Fruit fly (Drosophila melanogaster) whole organism, embryonic: Measurements from ENCODE around the gene osk.

Experiments used
- CG1024 ChIP-seq: fragments of 200-800 bp; sonication (Bioruptor generic); IDR thresholded peaks from 2 replicates; pipeline ENCODE4 v1.3.6; 2022; ENCODE audit warnings: missing biosample characterization, missing genetic modification characterization
- CG11456 ChIP-seq: fragments of 200-800 bp; sonication (Bioruptor generic); IDR thresholded peaks from 3 replicates; pipeline ENCODE4 v1.3.6; 2022; ENCODE audit warnings: missing biosample characterization, missing genetic modification characterization
- CG13296 ChIP-seq: fragments of 200-800 bp; sonication (Bioruptor generic); optimal IDR thresholded peaks from 3 replicates; lab custom pipeline; 2018; ENCODE audit warnings: missing biosample characterization, mild to moderate bottlenecking, missing genetic modification characterization
- CG17361 ChIP-seq: fragments of 200-800 bp; sonication (Bioruptor generic); IDR thresholded peaks from 3 replicates; pipeline ENCODE4 v1.3.6; 2022; ENCODE audit warnings: missing biosample characterization, missing genetic modification characterization
- CG17385 ChIP-seq: fragments of 200-800 bp; sonication (Bioruptor generic); optimal IDR thresholded peaks from 3 replicates; lab custom pipeline; 2018; ENCODE audit warnings: missing biosample characterization, mild to moderate bottlenecking, missing genetic modification characterization
- CG17802 ChIP-seq: fragments of 200-800 bp; sonication (Bioruptor generic); optimal IDR thresholded peaks from 2 replicates; lab custom pipeline; 2018; ENCODE audit warnings: missing biosample characterization, mild to moderate bottlenecking, missing genetic modification characterization, moderate library complexity
- CG18262 ChIP-seq: fragments of 200-800 bp; optimal IDR thresholded peaks from 3 replicates; lab custom pipeline; 2019; ENCODE audit warnings: missing biosample characterization, mild to moderate bottlenecking, missing genetic modification characterization, moderate library complexity
- CG2120 ChIP-seq: fragments of 200-800 bp; sonication (Bioruptor generic); optimal IDR thresholded peaks from 3 replicates; lab custom pipeline; 2016; ENCODE audit warnings: missing biosample characterization, missing genetic modification characterization
- CG4707 ChIP-seq: fragments of 200-800 bp; sonication (Bioruptor generic); optimal IDR thresholded peaks from 2 replicates; lab custom pipeline; 2018; ENCODE audit warnings: missing biosample characterization, mild to moderate bottlenecking, missing genetic modification characterization, moderate library complexity
- CG6689 ChIP-seq: fragments of 200-800 bp; sonication (Bioruptor generic); IDR thresholded peaks from 2 replicates; pipeline ENCODE4 v1.3.6; 2022; ENCODE audit warnings: missing biosample characterization, missing genetic modification characterization
- CG7745 ChIP-seq: fragments of 200-800 bp; sonication (Bioruptor generic); optimal IDR thresholded peaks from 2 replicates; lab custom pipeline; 2018; ENCODE audit warnings: missing biosample characterization, mild to moderate bottlenecking, missing genetic modification characterization, moderate library complexity
- CG7987 ChIP-seq: fragments of 200-800 bp; sonication (Bioruptor generic); optimal IDR thresholded peaks from 2 replicates; lab custom pipeline; 2018; ENCODE audit warnings: missing biosample characterization, mild to moderate bottlenecking, missing genetic modification characterization, moderate library complexity
- CG8765 ChIP-seq: fragments of 200-800 bp; sonication (Bioruptor generic); IDR thresholded peaks from 2 replicates; pipeline ENCODE4 v1.3.6; 2022; ENCODE audit warnings: missing biosample characterization, missing genetic modification characterization
- CG8924 ChIP-seq: fragments of 200-800 bp; optimal IDR thresholded peaks from 3 replicates; lab custom pipeline; 2019; ENCODE audit warnings: missing biosample characterization, mild to moderate bottlenecking, missing genetic modification characterization, moderate library complexity
- Chrac-16 ChIP-seq: fragments of 200-800 bp; sonication (Bioruptor generic); optimal IDR thresholded peaks from 3 replicates; lab custom pipeline; 2016; ENCODE audit warnings: missing biosample characterization, missing genetic modification characterization
- CkIIα-i1 ChIP-seq: fragments of 200-800 bp; sonication (Bioruptor generic); IDR thresholded peaks from 2 replicates; pipeline ENCODE4 v1.3.6; 2022; ENCODE audit warnings: missing biosample characterization, missing genetic modification characterization
- Dad ChIP-seq: fragments of 200-800 bp; sonication (Bioruptor generic); optimal IDR thresholded peaks from 3 replicates; lab custom pipeline; 2016; ENCODE audit warnings: missing biosample characterization, missing genetic modification characterization
- ERR ChIP-seq: fragments of 200-800 bp; sonication (Bioruptor generic); optimal IDR thresholded peaks from 2 replicates; lab custom pipeline; 2016; ENCODE audit warnings: missing biosample characterization, missing genetic modification characterization
- Elba2 ChIP-seq: fragments of 200-800 bp; sonication (Bioruptor generic); optimal IDR thresholded peaks from 3 replicates; lab custom pipeline; 2016; ENCODE audit warnings: missing biosample characterization, missing genetic modification characterization
- GATAe ChIP-seq: fragments of 200-800 bp; sonication (Bioruptor generic); conservative IDR thresholded peaks from 2 replicates; pipeline ENCODE4 v1.3.6; 2022; ENCODE audit warnings: missing biosample characterization, missing genetic modification characterization
- HmgZ ChIP-seq: fragments of 200-800 bp; sonication (Bioruptor generic); optimal IDR thresholded peaks from 2 replicates; lab custom pipeline; 2018; ENCODE audit warnings: missing biosample characterization, mild to moderate bottlenecking, missing genetic modification characterization
- Lim3 ChIP-seq: fragments of 200-800 bp; sonication (Bioruptor generic); IDR thresholded peaks from 2 replicates; pipeline ENCODE4 v1.3.6; 2022; ENCODE audit warnings: missing biosample characterization, missing genetic modification characterization
- Lpt ChIP-seq: fragments of >200 bp; optimal IDR thresholded peaks from 2 replicates; lab custom pipeline; 2018; ENCODE audit warnings: missing biosample characterization, missing genetic modification characterization
- NK7.1 ChIP-seq: fragments of 200-800 bp; sonication (Bioruptor generic); optimal IDR thresholded peaks from 3 replicates; lab custom pipeline; 2016; ENCODE audit warnings: missing biosample characterization, missing genetic modification characterization
- Opbp ChIP-seq: fragments of 200-800 bp; sonication (Bioruptor generic); IDR thresholded peaks from 3 replicates; pipeline ENCODE4 v1.3.6; 2022; ENCODE audit warnings: missing biosample characterization, missing genetic modification characterization; ENCODE audit not compliant: partially characterized antibody
- Spps ChIP-seq: fragments of 200-800 bp; sonication (Bioruptor generic); optimal IDR thresholded peaks from 2 replicates; lab custom pipeline; 2018; ENCODE audit warnings: missing biosample characterization, mild to moderate bottlenecking, missing genetic modification characterization
- Taf1 ChIP-seq: fragments of 200-800 bp; sonication (Bioruptor generic); IDR thresholded peaks from 2 replicates; pipeline ENCODE4 v1.3.6; 2022; ENCODE audit warnings: missing biosample characterization, missing genetic modification characterization
- Usf ChIP-seq: fragments of 200-800 bp; sonication (Bioruptor generic); optimal IDR thresholded peaks from 2 replicates; lab custom pipeline; 2017; ENCODE audit warnings: missing genotype, missing biosample characterization, missing genetic modification characterization
- Xbp1 ChIP-seq: fragments of 200-800 bp; sonication (Bioruptor generic); optimal IDR thresholded peaks from 3 replicates; lab custom pipeline; 2016; ENCODE audit warnings: missing biosample characterization, mild to moderate bottlenecking, missing genetic modification characterization
- chinmo ChIP-seq: fragments of 200-800 bp; sonication (Bioruptor generic); IDR thresholded peaks from 4 replicates; pipeline ENCODE4 v1.3.6; 2022; ENCODE audit warnings: missing biosample characterization, missing genetic modification characterization; ENCODE audit not compliant: partially characterized antibody
- emc ChIP-seq: fragments of 200-800 bp; sonication (Bioruptor generic); optimal IDR thresholded peaks from 2 replicates; lab custom pipeline; 2016; ENCODE audit warnings: missing biosample characterization, missing genetic modification characterization
- exex ChIP-seq: fragments of 200-800 bp; sonication (Bioruptor generic); optimal IDR thresholded peaks from 4 replicates; lab custom pipeline; 2018; ENCODE audit warnings: missing biosample characterization, mild to moderate bottlenecking, missing genetic modification characterization, moderate library complexity
- gcm ChIP-seq: fragments of 200-800 bp; sonication (Bioruptor generic); optimal IDR thresholded peaks from 2 replicates; lab custom pipeline; 2019; ENCODE audit warnings: missing biosample characterization, mild to moderate bottlenecking, missing genetic modification characterization, moderate library complexity
- gem ChIP-seq: fragments of 200-800 bp; sonication (Bioruptor generic); optimal IDR thresholded peaks from 2 replicates; lab custom pipeline; 2019; ENCODE audit warnings: missing biosample characterization, mild to moderate bottlenecking, missing genetic modification characterization, moderate library complexity
- gro ChIP-seq: fragments of 200-800 bp; sonication (Bioruptor generic); optimal IDR thresholded peaks from 2 replicates; lab custom pipeline; 2016; ENCODE audit warnings: missing biosample characterization, missing genetic modification characterization
- kah ChIP-seq: fragments of 200-800 bp; sonication (Bioruptor generic); optimal IDR thresholded peaks from 2 replicates; lab custom pipeline; 2018; ENCODE audit warnings: missing biosample characterization, mild to moderate bottlenecking, missing genetic modification characterization
- lilli ChIP-seq: fragments of 200-800 bp; sonication (Bioruptor generic); optimal IDR thresholded peaks from 3 replicates; lab custom pipeline; 2016; ENCODE audit warnings: missing biosample characterization, missing genetic modification characterization
- mam ChIP-seq: fragments of 200-800 bp; sonication (Bioruptor generic); optimal IDR thresholded peaks from 3 replicates; lab custom pipeline; 2016; ENCODE audit warnings: missing biosample characterization, missing genetic modification characterization
- nau ChIP-seq: fragments of 200-800 bp; sonication (Bioruptor generic); optimal IDR thresholded peaks from 3 replicates; lab custom pipeline; 2017; ENCODE audit warnings: missing biosample characterization, mild to moderate bottlenecking, missing genetic modification characterization, missing genetic modification reagents
- nerfin-2 ChIP-seq: fragments of 200-800 bp; sonication (Bioruptor generic); IDR thresholded peaks from 2 replicates; pipeline ENCODE4 v1.3.6; 2022; ENCODE audit warnings: missing biosample characterization, missing genetic modification characterization; ENCODE audit not compliant: partially characterized antibody
- onecut ChIP-seq: fragments of 200-800 bp; sonication (Bioruptor generic); IDR thresholded peaks from 2 replicates; pipeline ENCODE4 v1.3.6; 2022; ENCODE audit warnings: missing biosample characterization, missing genetic modification characterization
- rib ChIP-seq: fragments of 200-800 bp; sonication (Bioruptor generic); IDR thresholded peaks from 2 replicates; pipeline ENCODE4 v1.3.6; 2022; ENCODE audit warnings: missing biosample characterization, missing genetic modification characterization
- ro ChIP-seq: fragments of 200-800 bp; sonication (Bioruptor generic); IDR thresholded peaks from 2 replicates; pipeline ENCODE4 v1.3.6; 2022; ENCODE audit warnings: missing biosample characterization, missing genetic modification characterization
- scrt ChIP-seq: fragments of 200-800 bp; sonication (Bioruptor generic); optimal IDR thresholded peaks from 2 replicates; lab custom pipeline; 2018; ENCODE audit warnings: missing biosample characterization, mild to moderate bottlenecking, missing genetic modification characterization, moderate library complexity
- sqz ChIP-seq: fragments of 200-800 bp; sonication (Bioruptor generic); optimal IDR thresholded peaks from 3 replicates; lab custom pipeline; 2018; ENCODE audit warnings: missing biosample characterization, mild to moderate bottlenecking, missing genetic modification characterization
- ssp ChIP-seq: fragments of 200-800 bp; sonication (Bioruptor generic); IDR thresholded peaks from 2 replicates; pipeline ENCODE4 v1.3.6; 2022; ENCODE audit warnings: missing biosample characterization, missing genetic modification characterization
- stc ChIP-seq: fragments of 200-800 bp; sonication (Bioruptor generic); IDR thresholded peaks from 2 replicates; pipeline ENCODE4 v1.3.6; 2022; ENCODE audit warnings: missing biosample characterization, missing genetic modification characterization
- trem ChIP-seq: fragments of 200-800 bp; optimal IDR thresholded peaks from 3 replicates; lab custom pipeline; 2019; ENCODE audit warnings: missing biosample characterization, mild to moderate bottlenecking, missing genetic modification characterization, moderate library complexity
- tup ChIP-seq: fragments of 200-800 bp; sonication (Bioruptor generic); optimal IDR thresholded peaks from 2 replicates; lab custom pipeline; 2016; ENCODE audit warnings: missing biosample characterization, mild to moderate bottlenecking, missing genetic modification characterization, moderate library complexity

The osk gene

dm6 chr3R:8979850-8980775 is 45.2 kb downstream of the osk start (continued):
- TF ChIP-seq Dad (GFP tag; lab: Kevin White, UChicago), result peak; percentile 1
- TF ChIP-seq rib, result 0 out of 2 replicates have a peak, but pooled peaks have one; percentile 9
- no peak for TF ChIP-seq Spps (tag; lab: Kevin White, UChicago)
- TF ChIP-seq ERR (GFP tag; lab: Kevin White, UChicago), result no peak
- TF ChIP-seq CG2120 (GFP tag; lab: Kevin White, UChicago), result peak; percentile 2
- no peak for TF ChIP-seq emc
- peak; percentile 27 for TF ChIP-seq trem (tag; lab: Kevin White, UChicago)
- no peak for TF ChIP-seq ro (GFP tag; lab: Robert Waterston, UW)
- no peak for TF ChIP-seq Lpt (GFP tag; lab: Kevin White, UChicago)
- TF ChIP-seq Taf1, result no peak
- TF ChIP-seq CG17802 (tag; lab: Kevin White, UChicago), result no peak
- peak; percentile 35; the same call in 1 of the 3 replicates for TF ChIP-seq CG17361 (GFP tag; lab: Robert Waterston, UW)
- TF ChIP-seq CkIIα-i1, result no peak
- no peak for TF ChIP-seq lilli
- no peak for TF ChIP-seq CG1024 (GFP tag; lab: Robert Waterston, UW)
- TF ChIP-seq ssp (GFP tag; lab: Robert Waterston, UW), result no peak

- TF ChIP-seq CG17385 (GFP tag; lab: Kevin White, UChicago), result peak; percentile 21
- TF ChIP-seq GATAe, result no peak
- no peak for TF ChIP-seq Opbp (GFP tag; lab: Robert Waterston, UW)
- TF ChIP-seq HmgZ (tag; lab: Kevin White, UChicago), result peak; percentile 38
- TF ChIP-seq kah (GFP tag; lab: Kevin White, UChicago), result peak; percentile 27
- TF ChIP-seq CG6689 (GFP tag; lab: Robert Waterston, UW), result no peak
- TF ChIP-seq mam, result no peak
- no peak for TF ChIP-seq CG11456 (GFP tag; lab: Robert Waterston, UW)
- TF ChIP-seq onecut (GFP tag; lab: Robert Waterston, UW), result 0 out of 2 replicates have a peak, but pooled peaks have one; percentile 12
- TF ChIP-seq CG18262 (tag; lab: Kevin White, UChicago), result no peak
- TF ChIP-seq Usf (GFP tag; lab: Kevin White, UChicago), result no peak
- peak; percentile 17 for TF ChIP-seq exex (tag; lab: Kevin White, UChicago)
- TF ChIP-seq NK7.1 (GFP tag; lab: Kevin White, UChicago), result no peak
- TF ChIP-seq CG8924 (tag; lab: Kevin White, UChicago), result no peak
- no peak for TF ChIP-seq tup (GFP tag; lab: Kevin White, UChicago)
- no peak for TF ChIP-seq nerfin-2 (GFP tag; lab: Robert Waterston, UW)
- TF ChIP-seq CG13296, result peak; percentile 33
- TF ChIP-seq CG4707 (GFP tag; lab: Kevin White, UChicago), result no peak
- 0 out of 4 replicates have a peak, but pooled peaks have one; percentile 71 for TF ChIP-seq chinmo (GFP tag; lab: Robert Waterston, UW)
- no peak for TF ChIP-seq nau (GFP tag; lab: Kevin White, UChicago)
- peak; percentile 36 for TF ChIP-seq gro
- TF ChIP-seq sqz, result peak; percentile 63
- TF ChIP-seq Chrac-16 (GFP tag; lab: Kevin White, UChicago), result no peak
- TF ChIP-seq Xbp1 (GFP tag; lab: Kevin White, UChicago), result no peak
- no peak for TF ChIP-seq CG8765 (GFP tag; lab: Robert Waterston, UW)
- TF ChIP-seq scrt, result peak; percentile 84
- no peak for TF ChIP-seq Lim3 (GFP tag; lab: Robert Waterston, UW)
- TF ChIP-seq gem (tag; lab: Kevin White, UChicago), result no peak
- TF ChIP-seq stc (GFP tag; lab: Robert Waterston, UW), result peak; percentile 23; the same call in 1 of the 2 replicates
- TF ChIP-seq CG7987 (GFP tag; lab: Kevin White, UChicago), result peak; percentile 66
- TF ChIP-seq gcm (GFP tag; lab: Kevin White, UChicago), result no peak
- no peak for TF ChIP-seq CG7745 (tag; lab: Kevin White, UChicago)
- no peak for TF ChIP-seq Elba2 (GFP tag; lab: Kevin White, UChicago)
These were observed 45.8 kb downstream of the osk start, which contains the start of gene CAHbeta for dm6 chr3R:8980776-8981165. TSS of gene CAHbeta (plus strand) at chr3R:8980860.
